Worm (Caenorhabditis elegans): ENCODE results near the gene Y49F6B.6.

DNA sequence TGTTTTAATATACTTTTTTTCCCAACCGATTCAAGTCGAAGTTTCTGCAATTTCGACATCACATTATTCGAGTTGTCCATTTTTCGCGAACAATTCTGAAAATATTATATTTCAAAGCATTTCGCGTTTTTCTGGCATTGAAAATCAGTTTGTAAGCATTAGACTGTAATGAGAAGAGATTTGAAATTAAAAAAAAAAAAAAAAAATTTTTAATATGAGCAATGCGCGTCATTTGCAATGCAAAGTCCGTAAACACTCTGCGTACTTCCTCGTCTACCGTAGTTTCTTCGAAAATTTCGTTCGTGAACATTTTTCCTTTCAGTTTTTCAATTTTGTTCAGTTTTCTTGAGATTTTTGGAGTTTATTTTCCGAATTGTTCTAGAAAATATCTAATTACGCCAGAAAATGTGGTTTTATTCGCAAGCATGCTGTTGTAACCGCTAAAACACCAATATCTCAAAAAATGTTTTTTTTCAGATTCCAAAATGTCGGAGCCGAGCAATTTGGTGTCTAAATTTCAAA, 27.6 kb upstream of the Y49F6B.6 start, which contains the start of the genes C16C8.5 and C16C8.16:
- TF ChIP-seq drap-1 (GFP tag; optimal IDR thresholded peaks at IDR 0.05) (no peak), pha-4 (tag; optimal IDR thresholded peaks at IDR 0.05) (no peak), mab-5 (tag; optimal IDR thresholded peaks at IDR 0.05) (no peak)
